Worm (Caenorhabditis elegans): Measurements from ENCODE around the gene kin-19.

DNA sequence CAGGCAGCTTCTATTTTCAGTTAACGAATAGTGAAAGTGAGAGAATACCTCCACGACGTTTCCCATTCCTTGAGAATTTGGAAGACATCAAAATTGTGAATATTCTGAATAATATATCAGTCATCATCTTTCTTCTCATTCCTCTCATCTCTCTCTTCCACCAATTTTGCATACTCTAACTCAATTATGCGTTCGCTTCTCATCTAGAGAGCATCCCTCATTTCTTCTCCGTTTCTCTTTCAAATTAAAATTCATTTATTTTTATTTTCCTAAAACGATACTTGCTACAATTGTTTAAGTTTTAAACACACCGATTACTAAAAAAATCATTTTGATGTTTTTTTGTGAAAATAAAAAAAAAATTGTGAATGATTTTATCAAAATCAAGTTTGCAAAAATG, 16.7 kb upstream of the kin-19 start:
- TF ChIP-seq ztf-29 (GFP tag; IDR thresholded peaks at IDR 0.05), result no peak
- no peak for TF ChIP-seq flt-1 (GFP tag; IDR thresholded peaks at IDR 0.05)
- no peak for TF ChIP-seq T22C8.4 (GFP tag; IDR thresholded peaks at IDR 0.05)
- no peak for TF ChIP-seq tab-1 (GFP tag; IDR thresholded peaks at IDR 0.05)
- TF ChIP-seq ref-1 (GFP tag; conservative IDR thresholded peaks at IDR 0.05), result no peak
- TF ChIP-seq cog-1 (tag; optimal IDR thresholded peaks at IDR 0.05), result no peak
- TF ChIP-seq med-1 (GFP tag; optimal IDR thresholded peaks at IDR 0.05; ENCODE audit: insufficient read depth), result no peak
- no peak for TF ChIP-seq ztf-23 (GFP tag; IDR thresholded peaks at IDR 0.05)
